Worm (Caenorhabditis elegans) whole organism, L3 larva: ENCODE results near the gene F17H10.2.

ENCODE experiments used
- R02D3.7 ChIP-seq: fragments of 150-350 bp; optimal IDR thresholded peaks from 2 replicates; lab custom pipeline; 2014; ENCODE audit warnings: missing biosample characterization, missing genetic modification characterization
- ZK546.5 ChIP-seq: sonication (generic microtip); optimal IDR thresholded peaks from 2 replicates; lab custom pipeline; 2017; ENCODE audit warnings: missing biosample characterization, missing genetic modification characterization
- aly-2 ChIP-seq: fragments of 150-350 bp; optimal IDR thresholded peaks from 2 replicates; lab custom pipeline; 2014; ENCODE audit warnings: missing biosample characterization, missing genetic modification characterization
- ama-1 ChIP-seq: fragments of 150-350 bp; optimal IDR thresholded peaks from 2 replicates; lab custom pipeline; 2018
- ceh-16 ChIP-seq: sonication (generic microtip); optimal IDR thresholded peaks from 2 replicates; lab custom pipeline; 2017; ENCODE audit warnings: missing biosample characterization, missing genetic modification characterization
- ceh-28 ChIP-seq: fragments of 150-350 bp; optimal IDR thresholded peaks from 2 replicates; lab custom pipeline; 2014; ENCODE audit warnings: missing biosample characterization, missing genetic modification reagents, missing genetic modification characterization
- ceh-82 ChIP-seq: fragments of 150-350 bp; optimal IDR thresholded peaks from 2 replicates; lab custom pipeline; 2014; ENCODE audit warnings: missing biosample characterization, missing genetic modification characterization
- ceh-9 ChIP-seq: sonication (generic microtip); optimal IDR thresholded peaks from 2 replicates; lab custom pipeline; 2018; ENCODE audit warnings: missing biosample characterization, missing genetic modification characterization
- daf-12 ChIP-seq: fragments of 150-350 bp; optimal IDR thresholded peaks from 2 replicates; lab custom pipeline; 2014; ENCODE audit warnings: missing biosample characterization, missing genetic modification reagents, missing genetic modification characterization
- egl-27 ChIP-seq: sonication (generic microtip); optimal IDR thresholded peaks from 4 replicates; lab custom pipeline; 2017; ENCODE audit warnings: missing biosample characterization, missing genetic modification reagents, missing genetic modification characterization
- egl-5 ChIP-seq: fragments of 150-350 bp; optimal IDR thresholded peaks from 2 replicates; lab custom pipeline; 2017; ENCODE audit warnings: missing biosample characterization, missing genetic modification reagents, missing genetic modification characterization, inconsistent platforms
- elt-1 ChIP-seq: fragments of 150-350 bp; optimal IDR thresholded peaks from 2 replicates; lab custom pipeline; 2014; ENCODE audit warnings: missing biosample characterization, missing genetic modification characterization
- elt-2 ChIP-seq: sonication (generic microtip); optimal IDR thresholded peaks from 2 replicates; lab custom pipeline; 2016; ENCODE audit warnings: missing genetic modification reagents, mild to moderate bottlenecking, missing genetic modification characterization, missing compliant biosample characterization
- elt-3 ChIP-seq, 3 experiments: fragments of 150-350 bp in 1 of 3; sonication (generic microtip) in 2 of 3; optimal IDR thresholded peaks; 2 replicates in 2 of 3; 4 replicates in 1 of 3; lab custom pipeline; 2014 to 2017; ENCODE audit warnings: missing biosample characterization in 3 of 3, missing genetic modification characterization in 3 of 3
- fkh-10 ChIP-seq: sonication (generic microtip); optimal IDR thresholded peaks from 2 replicates; lab custom pipeline; 2017; ENCODE audit warnings: missing biosample characterization, missing genetic modification reagents, missing genetic modification characterization
- fkh-2 ChIP-seq: fragments of 150-350 bp; optimal IDR thresholded peaks from 2 replicates; lab custom pipeline; 2014; ENCODE audit warnings: missing biosample characterization, missing genetic modification reagents, missing genetic modification characterization
- fos-1 ChIP-seq: fragments of 150-350 bp; optimal IDR thresholded peaks from 2 replicates; lab custom pipeline; 2014; ENCODE audit warnings: missing biosample characterization, missing genetic modification characterization
- hmg-11 ChIP-seq: sonication (generic microtip); optimal IDR thresholded peaks from 2 replicates; lab custom pipeline; 2016; ENCODE audit warnings: missing genetic modification characterization, missing compliant biosample characterization
- lin-15B ChIP-seq: fragments of 150-350 bp; optimal IDR thresholded peaks from 2 replicates; lab custom pipeline; 2014; ENCODE audit warnings: missing biosample characterization, missing genetic modification characterization
- lin-39 ChIP-seq: fragments of 150-350 bp; optimal IDR thresholded peaks from 2 replicates; lab custom pipeline; 2018; ENCODE audit warnings: missing biosample characterization, missing genetic modification reagents, missing genetic modification characterization
- lsy-12 ChIP-seq: sonication (generic microtip); optimal IDR thresholded peaks from 2 replicates; lab custom pipeline; 2016; ENCODE audit warnings: mild to moderate bottlenecking, missing genetic modification characterization, missing compliant biosample characterization
- mdl-1 ChIP-seq: fragments of 150-350 bp; optimal IDR thresholded peaks from 2 replicates; lab custom pipeline; 2014; ENCODE audit warnings: missing biosample characterization, missing genetic modification characterization
- nhr-11 ChIP-seq: fragments of 150-350 bp; optimal IDR thresholded peaks from 2 replicates; lab custom pipeline; 2014; ENCODE audit warnings: missing biosample characterization, missing genetic modification characterization
- nhr-12 ChIP-seq: fragments of 150-350 bp; optimal IDR thresholded peaks from 2 replicates; lab custom pipeline; 2014; ENCODE audit warnings: missing biosample characterization, missing genetic modification characterization
- nhr-23 ChIP-seq: fragments of 150-350 bp; optimal IDR thresholded peaks from 2 replicates; lab custom pipeline; 2014; ENCODE audit warnings: missing biosample characterization, missing genetic modification reagents, missing genetic modification characterization
- nhr-237 ChIP-seq: fragments of 150-350 bp; optimal IDR thresholded peaks from 2 replicates; lab custom pipeline; 2014; ENCODE audit warnings: missing biosample characterization, missing genetic modification characterization
- nhr-25 ChIP-seq: sonication (generic microtip); optimal IDR thresholded peaks from 2 replicates; lab custom pipeline; 2017; ENCODE audit warnings: missing biosample characterization, missing genetic modification characterization
- nhr-28 ChIP-seq: fragments of 150-350 bp; optimal IDR thresholded peaks from 2 replicates; lab custom pipeline; 2014; ENCODE audit warnings: missing biosample characterization, missing genetic modification characterization
- nhr-43 ChIP-seq: sonication (generic microtip); optimal IDR thresholded peaks from 2 replicates; lab custom pipeline; 2016; ENCODE audit warnings: mild to moderate bottlenecking, missing genetic modification characterization, missing compliant biosample characterization; ENCODE audit not compliant: poor library complexity, severe bottlenecking
- nhr-67 ChIP-seq: fragments of 150-350 bp; optimal IDR thresholded peaks from 2 replicates; lab custom pipeline; 2014; ENCODE audit warnings: missing biosample characterization, missing genetic modification characterization
- nhr-76 ChIP-seq: fragments of 150-350 bp; sonication (generic microtip); optimal IDR thresholded peaks from 5 replicates; lab custom pipeline; 2014; ENCODE audit warnings: missing biosample characterization, missing genetic modification characterization
- nhr-77 ChIP-seq: fragments of 150-350 bp; optimal IDR thresholded peaks from 2 replicates; lab custom pipeline; 2014; ENCODE audit warnings: missing biosample characterization, missing genetic modification characterization
- pha-4 ChIP-seq: fragments of 150-350 bp; optimal IDR thresholded peaks from 2 replicates; lab custom pipeline; 2014; ENCODE audit warnings: missing biosample characterization, missing genetic modification reagents, missing genetic modification characterization
- pqm-1 ChIP-seq: fragments of 150-350 bp; optimal IDR thresholded peaks from 2 replicates; lab custom pipeline; 2017; ENCODE audit warnings: missing biosample characterization, missing genetic modification characterization, inconsistent platforms
- sea-2 ChIP-seq: fragments of 150-350 bp; sonication (generic microtip); optimal IDR thresholded peaks from 4 replicates; lab custom pipeline; 2014; ENCODE audit warnings: missing biosample characterization, missing genetic modification reagents, missing genetic modification characterization
- skn-1 ChIP-seq: fragments of 150-350 bp; optimal IDR thresholded peaks from 2 replicates; lab custom pipeline; 2014; ENCODE audit warnings: missing biosample characterization, missing genetic modification characterization
- snpc-4 ChIP-seq: fragments of 150-350 bp; optimal IDR thresholded peaks from 2 replicates; lab custom pipeline; 2014; ENCODE audit warnings: missing biosample characterization, missing genetic modification characterization
- tbx-2 ChIP-seq: sonication (generic microtip); optimal IDR thresholded peaks from 2 replicates; lab custom pipeline; 2016; ENCODE audit warnings: mild to moderate bottlenecking, missing genetic modification characterization, missing compliant biosample characterization
- unc-39 ChIP-seq: sonication (generic microtip); optimal IDR thresholded peaks from 4 replicates; lab custom pipeline; 2017; ENCODE audit warnings: missing biosample characterization, missing genetic modification characterization
- unc-62 ChIP-seq: fragments of 150-350 bp; sonication (generic microtip); optimal IDR thresholded peaks from 4 replicates; lab custom pipeline; 2014; ENCODE audit warnings: missing biosample characterization, missing genetic modification reagents, missing genetic modification characterization
- zag-1 ChIP-seq: fragments of 150-350 bp; optimal IDR thresholded peaks from 2 replicates; lab custom pipeline; 2014; ENCODE audit warnings: missing biosample characterization, missing genetic modification characterization
- ztf-11 ChIP-seq: fragments of 150-350 bp; optimal IDR thresholded peaks from 2 replicates; lab custom pipeline; 2014; ENCODE audit warnings: missing biosample characterization, missing genetic modification characterization
- ztf-4 ChIP-seq: fragments of 150-350 bp; optimal IDR thresholded peaks from 2 replicates; lab custom pipeline; 2014; ENCODE audit warnings: missing biosample characterization, missing genetic modification characterization

F17H10.2 gene

ce11 chrX:13129949-13130348 lies 16.4 kb downstream of the F17H10.2 start, which contains the start of gene spin-3:
Gene spin-3 (plus strand): TSS chrX:13130249.
- TF ChIP-seq nhr-67 (tag; lab: Kevin White, UChicago) = no peak
- TF ChIP-seq elt-2 (tag; lab: Kevin White, UChicago) = peak; percentile 21

ce11 chrX:13134807-13135206 lies 21.2 kb downstream of the F17H10.2 start, which contains the start of gene F09A5.2:
Gene F09A5.2 (plus strand): TSS chrX:13135107.
- TF ChIP-seq pqm-1 (tag; lab: Kevin White, UChicago) (no peak), egl-5 (tag; lab: Kevin White, UChicago) (no peak), nhr-28 (tag; lab: Kevin White, UChicago) (no peak), ceh-28 (no peak), ceh-82 (tag; lab: Kevin White, UChicago) (no peak), ceh-16 (tag; lab: Kevin White, UChicago) (no peak), R02D3.7 (tag; lab: Kevin White, UChicago) (no peak), ceh-9 (tag; lab: Kevin White, UChicago) (no peak), ztf-4 (tag; lab: Kevin White, UChicago) (no peak), nhr-25 (no peak), sea-2 (GFP tag; lab: Kevin White, UChicago) (no peak), nhr-23 (tag; lab: Kevin White, UChicago) (no peak), fkh-2 (tag; lab: Kevin White, UChicago) (no peak), elt-1 (no peak), fkh-10 (GFP tag; lab: Kevin White, UChicago) (no peak), pha-4 (tag; lab: Kevin White, UChicago) (no peak), ama-1 (lab: Kevin White, UChicago) (no peak), ztf-11 (tag; lab: Kevin White, UChicago) (no peak)
- TF ChIP-seq, all 47 proteins: peak for 0

ce11 chrX:13139493-13139892 lies 25.9 kb downstream of the F17H10.2 start, which contains the start of gene ttr-34:
Gene ttr-34 (plus strand): TSS chrX:13139793.
- no peak for TF ChIP-seq unc-62 (GFP tag; lab: Kevin White, UChicago)
- no peak for TF ChIP-seq hmg-11 (tag; lab: Kevin White, UChicago)
- TF ChIP-seq lin-39 (tag; lab: Kevin White, UChicago) = no peak
- TF ChIP-seq egl-27 (tag; lab: Kevin White, UChicago) = no peak
- TF ChIP-seq daf-12 (tag; lab: Kevin White, UChicago) = no peak
- TF ChIP-seq nhr-43 (tag; lab: Kevin White, UChicago) = no peak
- TF ChIP-seq aly-2 (tag; lab: Kevin White, UChicago) = no peak
- TF ChIP-seq nhr-76 (tag; lab: Kevin White, UChicago) = no peak
- TF ChIP-seq ZK546.5 (tag; lab: Kevin White, UChicago) = no peak
- no peak for TF ChIP-seq zag-1 (tag; lab: Kevin White, UChicago)
- no peak for TF ChIP-seq egl-5 (tag; lab: Kevin White, UChicago)
- TF ChIP-seq snpc-4 (tag; lab: Kevin White, UChicago) = no peak
- no peak for TF ChIP-seq ceh-28
- no peak for TF ChIP-seq pha-4 (tag; lab: Kevin White, UChicago)
- TF ChIP-seq mdl-1 = no peak
- no peak for TF ChIP-seq pqm-1 (tag; lab: Kevin White, UChicago)
- no peak for TF ChIP-seq ceh-16 (tag; lab: Kevin White, UChicago)
- TF ChIP-seq nhr-28 (tag; lab: Kevin White, UChicago) = no peak
- no peak for TF ChIP-seq nhr-77
- TF ChIP-seq ztf-11 (tag; lab: Kevin White, UChicago) = no peak

- TF ChIP-seq ceh-16 (tag; lab: Kevin White, UChicago) (no peak), nhr-12 (tag; lab: Kevin White, UChicago) (no peak), ztf-4 (tag; lab: Kevin White, UChicago) (no peak), nhr-23 (tag; lab: Kevin White, UChicago) (peak; percentile 87), fkh-2 (tag; lab: Kevin White, UChicago) (no peak), fos-1 (tag; lab: Kevin White, UChicago) (no peak), elt-3 (tag; optimal IDR thresholded peaks at IDR 0.05; lab: Kevin White, UChicago) (peak in 1 of 3 experiments; percentile 19), nhr-28 (tag; lab: Kevin White, UChicago) (no peak), fkh-10 (GFP tag; lab: Kevin White, UChicago) (no peak), daf-12 (tag; lab: Kevin White, UChicago) (no peak), nhr-77 (no peak), nhr-11 (no peak), lsy-12 (tag; lab: Kevin White, UChicago) (no peak), skn-1 (tag; lab: Kevin White, UChicago) (no peak), tbx-2 (no peak), elt-1 (peak; percentile 97), egl-27 (tag; lab: Kevin White, UChicago) (no peak), ZK546.5 (tag; lab: Kevin White, UChicago) (no peak), lin-15B (tag; lab: Kevin White, UChicago) (no peak), ama-1 (lab: Kevin White, UChicago) (no peak), egl-5 (tag; lab: Kevin White, UChicago) (no peak), R02D3.7 (tag; lab: Kevin White, UChicago) (no peak), pqm-1 (tag; lab: Kevin White, UChicago) (peak; percentile 10), ceh-28 (no peak), ceh-9 (tag; lab: Kevin White, UChicago) (no peak), ceh-82 (tag; lab: Kevin White, UChicago) (no peak), pha-4 (tag; lab: Kevin White, UChicago) (no peak), ztf-11 (tag; lab: Kevin White, UChicago) (no peak), nhr-237 (tag; lab: Kevin White, UChicago) (no peak), unc-62 (GFP tag; lab: Kevin White, UChicago) (peak; percentile 17), mdl-1 (no peak), lin-39 (tag; lab: Kevin White, UChicago) (no peak), elt-2 (tag; lab: Kevin White, UChicago) (peak; percentile 9), hmg-11 (tag; lab: Kevin White, UChicago) (no peak), snpc-4 (tag; lab: Kevin White, UChicago) (no peak), unc-39 (tag; lab: Kevin White, UChicago) (no peak)
Observed at ce11 chrX:13141440-13141839, 27.9 kb downstream of the F17H10.2 start, which contains the start of gene F09A5.3. Gene F09A5.3 (plus strand): TSS chrX:13141601.
